Worm (Caenorhabditis elegans): ENCODE results near the gene R02F2.9.

- TF ChIP-seq him-1 (tag; optimal IDR thresholded peaks at IDR 0.05) (no peak), dao-5 (tag; optimal IDR thresholded peaks at IDR 0.05) (no peak), W03F9.2 (tag; optimal IDR thresholded peaks at IDR 0.05) (no peak)
These were observed 20.1 kb upstream of the R02F2.9 start, which contains the start of the genes R02F2.6 and R02F2.5 for ce11 chrIII:5478824-5479368.
